Fruit fly (Drosophila melanogaster): Measurements from ENCODE around the gene kto.

The kto gene

dm6 chr3L:19794203-19794802 is 42.1 kb upstream of the kto start (continued):
- TF ChIP-seq CG2129 (GFP tag; IDR thresholded peaks at IDR 0.05; ENCODE audit: partially characterized antibody) (0 out of 2 replicates have a peak, but pooled peaks have one; percentile 13), vnd (GFP tag; IDR thresholded peaks at IDR 0.05; ENCODE audit: partially characterized antibody) (peak; percentile 52; the same call in 1 of the 3 replicates), hb (GFP tag; IDR thresholded peaks at IDR 0.05; ENCODE audit: partially characterized antibody) (no peak), CG15696 (tag; optimal IDR thresholded peaks at IDR 0.05) (peak; percentile 30), trh (GFP tag; optimal IDR thresholded peaks at IDR 0.05) (peak; percentile 28), CG13894 (tag; optimal IDR thresholded peaks at IDR 0.05) (no peak), CG33213 (GFP tag; optimal IDR thresholded peaks at IDR 0.05) (peak; percentile 45), pros (GFP tag; optimal IDR thresholded peaks at IDR 0.05) (peak; percentile 51), Deaf1 (tag; optimal IDR thresholded peaks at IDR 0.05) (peak; percentile 68), rib (GFP tag; IDR thresholded peaks at IDR 0.05) (peak; percentile 57), ci (GFP tag; IDR thresholded peaks at IDR 0.05) (peak; percentile 85), CG10543 (GFP tag; optimal IDR thresholded peaks at IDR 0.05) (peak; percentile 96), ap (GFP tag; IDR thresholded peaks at IDR 0.05) (0 out of 2 replicates have a peak, but pooled peaks have one; percentile 28), nmo (GFP tag; optimal IDR thresholded peaks at IDR 0.05) (peak; percentile 92), Asciz (GFP tag; optimal IDR thresholded peaks at IDR 0.05) (peak; percentile 85), CG2199 (GFP tag; IDR thresholded peaks at IDR 0.05) (no peak; the same call in 2 of the 3 replicates), CG3163 (GFP tag; optimal IDR thresholded peaks at IDR 0.05) (no peak), CG15479 (GFP tag; optimal IDR thresholded peaks at IDR 0.05) (no peak), CG10147 (GFP tag; optimal IDR thresholded peaks at IDR 0.05) (peak; percentile 87), fd3F (GFP tag; optimal IDR thresholded peaks at IDR 0.05) (peak; percentile 81), crc (GFP tag; optimal IDR thresholded peaks at IDR 0.05) (no peak), tin (GFP tag; optimal IDR thresholded peaks at IDR 0.05) (peak; percentile 84), Sry-β (GFP tag; optimal IDR thresholded peaks at IDR 0.05) (peak; percentile 30), CG9797 (GFP tag; optimal IDR thresholded peaks at IDR 0.05) (no peak), CG2120 (GFP tag; optimal IDR thresholded peaks at IDR 0.05) (peak; percentile 90), CG17568 (GFP tag; optimal IDR thresholded peaks at IDR 0.05) (no peak), unpg (GFP tag; optimal IDR thresholded peaks at IDR 0.05) (peak; percentile 70), CG6175 (GFP tag; IDR thresholded peaks at IDR 0.05) (peak; percentile 66; the same call in 2 of the 3 replicates), MESR4 (GFP tag; optimal IDR thresholded peaks at IDR 0.05) (no peak), CG7987 (GFP tag; optimal IDR thresholded peaks at IDR 0.05) (peak; percentile 40), Drgx (GFP tag; IDR thresholded peaks at IDR 0.05) (peak; percentile 78), TFAM (GFP tag; optimal IDR thresholded peaks at IDR 0.05) (peak; percentile 32), MBD-R2 (GFP tag; IDR thresholded peaks at IDR 0.05) (peak; percentile 45), BtbVII (GFP tag; optimal IDR thresholded peaks at IDR 0.05) (peak; percentile 93), hth (optimal IDR thresholded peaks at IDR 0.05) (no peak), jing (GFP tag; optimal IDR thresholded peaks at IDR 0.05) (peak; percentile 67), ab (GFP tag; optimal IDR thresholded peaks at IDR 0.05) (peak; percentile 64), otp (GFP tag; IDR thresholded peaks at IDR 0.05) (peak; percentile 56; the same call in 1 of the 3 replicates), HmgZ (tag; optimal IDR thresholded peaks at IDR 0.05) (peak; percentile 74), CG32532 (GFP tag; IDR thresholded peaks at IDR 0.05) (peak; percentile 83), CG3847 (GFP tag; IDR thresholded peaks at IDR 0.05) (peak; percentile 74), vfl (GFP tag; optimal IDR thresholded peaks at IDR 0.05) (peak; percentile 64), dpn (GFP tag; optimal IDR thresholded peaks at IDR 0.05) (peak; percentile 84), Atf3 (GFP tag; optimal IDR thresholded peaks at IDR 0.05) (peak; percentile 48), zfh2 (GFP tag; optimal IDR thresholded peaks at IDR 0.05) (peak; percentile 76), CG1832 (GFP tag; optimal IDR thresholded peaks at IDR 0.05) (no peak), grn (GFP tag; optimal IDR thresholded peaks at IDR 0.05) (peak; percentile 57), Ets65A (GFP tag) (peak; percentile 96), CG6813 (GFP tag; optimal IDR thresholded peaks at IDR 0.05) (peak; percentile 82)

Data from whole organism, embryonic.